Fruit fly (Drosophila melanogaster) whole organism, pupa: ENCODE data around the gene CG13024.

Experiments
- CG8159 ChIP-seq: fragments of 200-800 bp; sonication (Bioruptor generic); optimal IDR thresholded peaks from 3 replicates; lab custom pipeline; 2018; ENCODE audit warnings: missing biosample characterization, mild to moderate bottlenecking, missing genetic modification characterization, moderate library complexity
- fd96Ca ChIP-seq: fragments of 200-800 bp; sonication (Bioruptor generic); IDR thresholded peaks from 3 replicates; pipeline ENCODE4 v1.3.6; 2022; ENCODE audit warnings: missing biosample characterization, missing genetic modification characterization

dm6 chr3L:16810512-16810911 lies 18.4 kb downstream of the CG13024 start:
- TF ChIP-seq fd96Ca (GFP tag; lab: Robert Waterston, UW) = no peak
- TF ChIP-seq CG8159 = no peak
